Worm (Caenorhabditis elegans) whole organism, midembryonic: Measurements from ENCODE around the gene ugt-20.

Experiments
- T22C8.4 ChIP-seq: fragments of 200-800 bp; sonication (Bioruptor generic); IDR thresholded peaks from 2 replicates; pipeline ENCODE4 v1.3.6; 2022; ENCODE audit warnings: missing genetic modification characterization, missing compliant biosample characterization
- cog-1 ChIP-seq: sonication (generic microtip); optimal IDR thresholded peaks from 2 replicates; lab custom pipeline; 2016; ENCODE audit warnings: missing genetic modification characterization, missing compliant biosample characterization
- flt-1 ChIP-seq: fragments of 200-800 bp; sonication (Bioruptor generic); IDR thresholded peaks from 2 replicates; pipeline ENCODE4 v1.3.6; 2022; ENCODE audit warnings: missing genetic modification characterization, missing compliant biosample characterization
- klf-2 ChIP-seq: fragments of 200-800 bp; sonication (Bioruptor generic); conservative IDR thresholded peaks from 2 replicates; pipeline ENCODE4 v1.3.6; 2022; ENCODE audit warnings: missing genetic modification reagents, missing genetic modification characterization, missing compliant biosample characterization
- med-1 ChIP-seq: sonication (generic microtip); optimal IDR thresholded peaks from 2 replicates; lab custom pipeline; 2017; ENCODE audit warnings: missing genetic modification characterization, mild to moderate bottlenecking, missing compliant biosample characterization, antibody characterized with exemption, missing genetic modification reagents; ENCODE audit not compliant: insufficient read depth
- ref-1 ChIP-seq: fragments of 200-800 bp; sonication (Bioruptor generic); conservative IDR thresholded peaks from 2 replicates; pipeline ENCODE4 v1.3.6; 2022; ENCODE audit warnings: missing genetic modification reagents, missing genetic modification characterization, missing compliant biosample characterization
- tab-1 ChIP-seq: fragments of 200-800 bp; sonication (Bioruptor generic); IDR thresholded peaks from 2 replicates; pipeline ENCODE4 v1.3.6; 2022; ENCODE audit warnings: missing genetic modification characterization, missing compliant biosample characterization
- ztf-23 ChIP-seq: fragments of 200-800 bp; sonication (Bioruptor generic); IDR thresholded peaks from 2 replicates; pipeline ENCODE4 v1.3.6; 2022; ENCODE audit warnings: missing genetic modification reagents, missing genetic modification characterization, missing compliant biosample characterization
- ztf-29 ChIP-seq: fragments of 200-800 bp; sonication (Bioruptor generic); IDR thresholded peaks from 2 replicates; pipeline ENCODE4 v1.3.6; 2022; ENCODE audit warnings: missing genetic modification reagents, missing genetic modification characterization, missing compliant biosample characterization

The ugt-20 gene

DNA sequence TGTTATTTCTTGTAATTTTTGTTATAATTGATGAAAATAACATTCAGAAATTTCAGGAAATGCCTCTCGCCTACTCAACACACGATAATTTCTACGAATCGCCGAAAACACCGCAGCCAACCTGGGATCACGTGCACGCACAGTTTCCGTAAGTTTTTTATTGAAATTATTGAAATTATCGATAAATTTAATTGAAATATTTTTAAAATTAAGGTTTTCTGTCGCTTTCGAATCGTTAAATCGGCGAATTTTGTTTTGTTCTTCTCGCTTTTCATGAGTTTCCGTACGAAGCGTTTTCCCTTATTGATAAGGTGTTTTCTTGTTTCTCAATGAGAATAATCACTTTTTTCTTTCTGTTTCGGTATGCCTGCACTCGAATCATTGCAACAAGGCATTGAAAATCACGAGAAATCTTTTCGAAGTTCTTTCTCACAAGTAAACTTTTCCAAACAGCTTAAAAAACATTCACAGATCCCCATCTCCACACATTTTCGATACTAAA, 12.0 kb upstream of the ugt-20 start, which contains the start of gene lag-1:
Gene lag-1, plus strand, starts transcription at position 51 of the 502 bp plus-strand sequence.
- TF ChIP-seq med-1 = no peak
- TF ChIP-seq flt-1 (GFP tag; lab: Robert Waterston, UW) = no peak
- no peak for TF ChIP-seq ztf-23 (GFP tag; lab: Robert Waterston, UW)
- TF ChIP-seq ref-1 (GFP tag; lab: Robert Waterston, UW) = no peak
- TF ChIP-seq ztf-29 = no peak
- no peak for TF ChIP-seq cog-1 (tag; lab: Kevin White, UChicago)
- TF ChIP-seq tab-1 (GFP tag; lab: Robert Waterston, UW) = no peak
- TF ChIP-seq klf-2 = no peak

DNA sequence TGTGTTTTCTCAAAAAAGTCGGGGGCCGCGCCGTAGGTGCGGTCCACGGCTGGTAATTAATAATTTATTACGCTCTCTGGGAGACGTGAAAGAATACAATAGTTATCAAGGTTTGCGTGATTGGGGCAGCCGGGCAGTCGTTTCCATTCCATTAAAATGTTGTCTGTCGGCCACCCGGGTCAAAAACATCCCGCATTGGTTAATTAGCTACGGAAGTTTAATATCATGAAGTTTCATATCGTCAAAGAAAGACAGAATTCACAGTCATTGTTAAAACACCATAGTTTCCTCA, 10.9 kb upstream of the ugt-20 start:
- TF ChIP-seq ztf-23 (GFP tag; lab: Robert Waterston, UW) = no peak
- no peak for TF ChIP-seq cog-1 (tag; lab: Kevin White, UChicago)
- TF ChIP-seq ztf-29 = no peak
- TF ChIP-seq tab-1 (GFP tag; lab: Robert Waterston, UW) = no peak
- no peak for TF ChIP-seq T22C8.4 (GFP tag; lab: Robert Waterston, UW)
- no peak for TF ChIP-seq klf-2
- no peak for TF ChIP-seq med-1
- TF ChIP-seq ref-1 (GFP tag; lab: Robert Waterston, UW) = no peak

DNA sequence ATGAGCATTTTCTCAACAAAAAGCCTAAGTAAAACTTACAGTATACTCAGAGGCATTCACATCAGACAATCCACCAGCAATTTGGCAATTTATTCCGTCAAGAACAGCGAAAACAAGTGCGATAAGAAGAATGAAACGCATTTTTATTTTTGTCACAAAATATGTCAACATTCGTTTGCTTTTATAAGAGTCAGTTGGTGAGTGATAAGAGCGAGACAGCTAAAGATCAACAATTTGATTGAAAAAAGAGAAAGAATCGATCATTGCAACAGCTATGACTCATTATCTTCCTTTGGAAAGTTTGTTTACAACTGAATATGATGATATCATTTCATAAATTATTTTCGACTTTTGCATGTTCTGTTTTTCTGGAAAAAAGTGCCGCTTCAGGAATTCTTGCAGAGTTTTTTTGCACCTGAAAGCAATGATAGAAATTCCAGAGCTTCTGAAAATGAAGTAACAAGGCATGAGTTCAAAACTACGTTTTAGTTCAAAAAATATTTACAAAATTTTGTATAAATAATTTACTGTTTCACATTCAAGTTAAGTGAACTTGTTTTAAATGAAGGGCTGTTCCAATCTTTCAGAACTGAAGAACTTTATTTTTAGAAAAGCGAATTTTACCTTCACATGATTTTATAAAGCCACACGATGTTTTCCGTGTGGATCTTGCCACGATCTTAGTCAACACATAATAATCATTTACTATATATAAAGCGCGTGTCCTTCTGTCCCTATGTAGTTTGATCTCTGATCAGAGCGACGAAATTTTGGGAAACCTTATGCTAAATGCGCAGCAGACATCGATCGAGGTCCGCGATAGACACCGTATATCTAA, 10.3 kb upstream of the ugt-20 start, which contains the start of gene cpi-1:
Gene cpi-1, minus strand, starts transcription at position 204 of the 838 bp plus-strand sequence.
- TF ChIP-seq tab-1 (GFP tag; lab: Robert Waterston, UW) (no peak), cog-1 (tag; lab: Kevin White, UChicago) (no peak), flt-1 (GFP tag; lab: Robert Waterston, UW) (no peak), klf-2 (no peak), ztf-23 (GFP tag; lab: Robert Waterston, UW) (no peak), ztf-29 (no peak), med-1 (no peak), T22C8.4 (GFP tag; lab: Robert Waterston, UW) (no peak), ref-1 (GFP tag; lab: Robert Waterston, UW) (no peak)

DNA sequence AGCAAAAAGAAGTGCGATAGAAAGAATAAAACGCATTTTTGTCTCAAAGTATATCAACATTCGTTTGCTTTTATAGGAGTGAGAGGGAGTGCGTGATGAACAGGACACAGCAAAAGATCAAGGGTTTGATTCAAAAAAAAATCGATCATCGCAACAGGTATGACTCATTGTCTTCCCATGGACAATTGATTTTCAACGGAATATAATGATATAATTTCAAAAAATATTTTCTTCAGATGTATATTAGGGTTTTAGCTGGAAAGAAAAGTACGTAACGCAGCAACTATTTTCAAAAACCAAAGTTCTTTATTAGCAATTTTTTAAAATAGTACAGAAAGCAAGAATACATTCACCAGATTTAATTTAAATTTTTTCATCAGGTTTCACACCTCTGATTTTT, 8.9 kb upstream of the ugt-20 start, which contains the start of gene K08B4.7:
Gene K08B4.7, minus strand, starts transcription at position 101 of the 400 bp plus-strand sequence.
- TF ChIP-seq klf-2 (no peak), ztf-23 (GFP tag; lab: Robert Waterston, UW) (no peak), T22C8.4 (GFP tag; lab: Robert Waterston, UW) (no peak), med-1 (no peak), tab-1 (GFP tag; lab: Robert Waterston, UW) (no peak)

DNA sequence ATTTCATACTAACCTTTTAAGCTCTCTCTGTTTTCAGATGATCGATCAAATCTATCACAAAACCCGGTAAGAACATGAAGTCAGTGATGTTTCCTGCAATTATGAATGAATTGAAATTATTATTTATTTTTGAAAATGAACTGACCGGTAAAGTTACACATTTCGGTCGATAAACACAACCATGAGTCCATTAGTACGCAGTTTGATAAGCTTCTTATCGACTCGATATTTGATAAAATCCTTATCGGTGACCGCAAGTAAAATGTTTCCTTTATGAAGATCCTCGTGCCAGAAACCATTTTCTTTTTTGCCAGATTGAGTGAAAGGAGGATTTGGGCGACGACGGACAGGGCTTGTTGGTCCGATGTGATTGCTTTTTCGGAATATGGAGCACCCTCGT, 3.1 kb upstream of the ugt-20 start:
- no peak for TF ChIP-seq T22C8.4 (GFP tag; lab: Robert Waterston, UW)
- no peak for TF ChIP-seq med-1
- no peak for TF ChIP-seq tab-1 (GFP tag; lab: Robert Waterston, UW)
- no peak for TF ChIP-seq klf-2
- TF ChIP-seq ztf-23 (GFP tag; lab: Robert Waterston, UW) = no peak
- no peak for TF ChIP-seq ztf-29
- TF ChIP-seq cog-1 (tag; lab: Kevin White, UChicago) = no peak
- no peak for TF ChIP-seq ref-1 (GFP tag; lab: Robert Waterston, UW)
- no peak for TF ChIP-seq flt-1 (GFP tag; lab: Robert Waterston, UW)

DNA sequence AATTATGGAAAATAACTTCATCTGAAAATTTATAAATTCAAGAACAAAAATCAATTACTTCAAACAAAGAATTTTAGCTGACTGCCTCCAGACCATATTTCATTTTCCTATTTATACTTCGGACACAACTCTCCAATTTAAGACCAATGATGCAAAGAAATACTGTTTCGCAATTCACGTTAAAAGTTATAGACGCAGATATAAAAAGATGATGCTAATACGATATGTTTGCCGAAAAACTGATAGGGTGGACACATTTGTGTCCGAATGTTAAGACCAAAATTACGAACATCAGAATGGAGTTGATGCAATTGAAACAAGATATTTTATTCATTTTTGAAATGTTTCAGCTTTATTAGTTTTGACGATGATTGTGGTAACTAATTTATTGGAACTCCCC, 3.5 kb downstream of the ugt-20 start, which contains the start of gene ugt-19:
Gene ugt-19, minus strand, starts transcription at position 28 of the 400 bp plus-strand sequence.
- TF ChIP-seq ztf-23 (GFP tag; lab: Robert Waterston, UW) (no peak), flt-1 (GFP tag; lab: Robert Waterston, UW) (no peak), tab-1 (GFP tag; lab: Robert Waterston, UW) (no peak), cog-1 (tag; lab: Kevin White, UChicago) (no peak), ztf-29 (no peak), T22C8.4 (GFP tag; lab: Robert Waterston, UW) (no peak), med-1 (no peak), ref-1 (GFP tag; lab: Robert Waterston, UW) (no peak), klf-2 (no peak)

DNA sequence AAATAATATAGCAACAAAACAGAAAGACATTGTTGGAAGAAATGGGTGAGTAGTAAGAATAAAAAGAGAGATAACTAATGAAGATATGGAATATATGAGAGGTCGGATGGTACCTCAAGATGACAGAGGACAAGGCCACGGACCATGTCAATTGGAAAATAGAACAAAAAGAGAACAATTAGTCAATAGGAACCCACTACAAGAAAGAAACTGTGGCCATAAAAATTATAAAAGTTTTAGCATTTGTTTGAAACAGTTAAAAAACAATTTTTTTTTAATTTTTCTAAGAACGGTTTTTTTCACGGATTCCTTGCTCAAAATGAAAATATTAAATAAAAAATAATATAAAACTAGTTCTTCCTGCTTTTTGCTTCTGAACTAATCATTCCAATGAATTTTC, 7.3 kb downstream of the ugt-20 start, which contains the start of gene cpg-20:
Gene cpg-20, minus strand, starts transcription at position 101 of the 400 bp plus-strand sequence.
- TF ChIP-seq flt-1 (GFP tag; lab: Robert Waterston, UW) (no peak), klf-2 (no peak), T22C8.4 (GFP tag; lab: Robert Waterston, UW) (no peak), cog-1 (tag; lab: Kevin White, UChicago) (no peak), ref-1 (GFP tag; lab: Robert Waterston, UW) (no peak)

DNA sequence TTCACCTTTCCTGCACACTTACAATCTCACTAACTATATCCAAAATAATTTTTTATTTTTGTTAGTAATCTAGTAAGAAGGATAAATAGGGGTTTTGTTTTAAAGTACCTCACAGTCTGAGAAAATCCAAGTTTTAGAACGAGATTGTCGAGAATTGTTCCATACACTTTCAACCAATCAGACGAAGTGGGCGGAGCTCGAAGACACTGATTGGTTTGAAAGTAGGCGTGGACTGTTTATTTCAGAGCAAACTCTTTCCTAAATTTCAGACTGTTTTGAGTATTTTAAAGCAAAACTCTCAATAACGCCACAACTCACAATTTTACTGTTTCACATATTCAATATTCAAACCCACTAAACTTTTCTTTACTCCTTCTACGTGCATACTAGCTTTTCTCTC, 12.4 kb downstream of the ugt-20 start:
- no peak for TF ChIP-seq ref-1 (GFP tag; lab: Robert Waterston, UW)
- TF ChIP-seq T22C8.4 (GFP tag; lab: Robert Waterston, UW) = no peak
- no peak for TF ChIP-seq cog-1 (tag; lab: Kevin White, UChicago)
- TF ChIP-seq flt-1 (GFP tag; lab: Robert Waterston, UW) = no peak
- no peak for TF ChIP-seq klf-2
- TF ChIP-seq med-1 = no peak
- no peak for TF ChIP-seq tab-1 (GFP tag; lab: Robert Waterston, UW)
- no peak for TF ChIP-seq ztf-23 (GFP tag; lab: Robert Waterston, UW)
- TF ChIP-seq ztf-29 = no peak

DNA sequence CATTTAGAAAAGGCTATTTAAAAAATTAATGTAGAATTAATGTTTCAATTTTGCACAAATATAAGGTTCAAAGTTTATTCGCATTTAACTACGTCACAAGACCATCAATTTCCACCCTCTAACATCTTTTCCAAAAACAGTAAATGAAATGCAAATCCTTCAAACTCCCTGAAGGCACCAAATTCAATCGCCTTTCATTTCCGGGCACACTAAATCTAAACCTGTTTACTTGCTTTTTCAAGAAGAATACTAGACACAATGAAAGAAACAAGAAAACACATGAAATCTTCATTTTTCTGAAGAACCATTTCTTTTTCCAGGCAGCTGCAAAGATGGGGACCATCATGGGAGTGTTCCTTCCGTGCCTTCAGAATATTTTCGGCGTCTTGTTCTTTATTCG, 18.2 kb downstream of the ugt-20 start:
- TF ChIP-seq med-1 (no peak), klf-2 (no peak), ztf-23 (GFP tag; lab: Robert Waterston, UW) (no peak), ref-1 (GFP tag; lab: Robert Waterston, UW) (no peak), ztf-29 (no peak), cog-1 (tag; lab: Kevin White, UChicago) (no peak), flt-1 (GFP tag; lab: Robert Waterston, UW) (no peak), T22C8.4 (GFP tag; lab: Robert Waterston, UW) (no peak), tab-1 (GFP tag; lab: Robert Waterston, UW) (no peak)
